Worm (Caenorhabditis elegans): ENCODE data around the gene Y39C12A.9.

- no peak for TF ChIP-seq W03F9.2 (tag; optimal IDR thresholded peaks at IDR 0.05)
- TF ChIP-seq him-1 (tag; optimal IDR thresholded peaks at IDR 0.05) = no peak
- TF ChIP-seq dao-5 (tag; optimal IDR thresholded peaks at IDR 0.05) = no peak
Measured at ce11 chrIV:12207873-12208272, 51.1 kb downstream of the Y39C12A.9 start.
